Fruit fly (Drosophila melanogaster): ENCODE measurements around the gene CG11898.

DNA sequence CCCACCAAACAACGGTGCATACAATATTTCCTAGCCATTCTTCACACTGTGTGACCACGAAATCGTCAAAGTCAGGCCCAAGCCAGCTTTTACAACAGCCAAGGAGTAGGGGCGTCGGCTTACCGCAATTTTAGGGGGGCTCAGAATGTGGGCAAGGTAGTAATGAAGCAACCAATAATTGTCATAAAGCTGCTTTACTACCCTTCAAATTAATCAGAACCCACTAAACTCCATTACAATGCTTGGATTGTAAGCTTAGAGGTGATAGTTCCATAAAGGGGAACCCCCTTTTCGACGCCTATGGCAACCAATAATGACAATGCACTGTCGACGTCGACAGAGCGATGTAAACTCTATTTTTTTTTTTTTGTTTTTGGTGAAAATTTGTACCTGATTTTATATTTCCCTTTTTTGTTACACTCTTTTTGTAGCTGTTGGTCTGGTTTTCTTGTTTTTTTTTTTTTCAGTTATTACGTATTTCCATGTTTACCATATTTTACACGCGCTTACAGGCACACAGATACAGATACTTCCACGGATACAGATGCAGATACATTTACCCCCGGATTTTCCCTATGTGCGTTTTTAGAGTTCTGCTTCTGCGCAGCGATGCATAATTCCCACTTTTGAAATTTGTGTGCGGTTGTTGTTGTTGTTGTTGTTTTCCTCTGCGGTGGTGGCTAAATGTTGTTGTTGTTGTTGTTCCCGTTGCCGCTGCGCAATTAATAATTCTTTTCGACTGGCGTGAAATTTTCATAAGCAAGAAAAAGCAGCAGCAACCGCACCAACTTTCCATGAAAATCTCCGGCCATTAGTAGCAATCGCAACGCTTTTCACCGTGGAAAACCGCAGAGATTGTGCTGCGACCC is 39.4 kb downstream of the CG11898 start:
- TF ChIP-seq CG3919 (GFP tag; optimal IDR thresholded peaks at IDR 0.05) (peak; percentile 56), Eip75B (GFP tag; optimal IDR thresholded peaks at IDR 0.05) (peak; percentile 24), Sox15 (GFP tag; optimal IDR thresholded peaks at IDR 0.05) (no peak), CG11762 (GFP tag; optimal IDR thresholded peaks at IDR 0.05; ENCODE audit: insufficient read depth) (no peak), CG15336 (GFP tag; IDR thresholded peaks at IDR 0.05) (peak; percentile 79), Ets21C (GFP tag; optimal IDR thresholded peaks at IDR 0.05) (no peak), Sox14 (GFP tag; optimal IDR thresholded peaks at IDR 0.05) (peak; percentile 27), Ets96B (tag; optimal IDR thresholded peaks at IDR 0.05) (peak; percentile 47), CG6792 (GFP tag; optimal IDR thresholded peaks at IDR 0.05) (peak; percentile 26), CG11902 (GFP tag; optimal IDR thresholded peaks at IDR 0.05) (no peak), CG9139 (GFP tag; optimal IDR thresholded peaks at IDR 0.05) (no peak), Hr4 (GFP tag; optimal IDR thresholded peaks at IDR 0.05) (peak; percentile 85)

Measured in whole organism, prepupa.